2 worm cellular contexts compared by ENCODE assay signal in the genomic region with DNA sequence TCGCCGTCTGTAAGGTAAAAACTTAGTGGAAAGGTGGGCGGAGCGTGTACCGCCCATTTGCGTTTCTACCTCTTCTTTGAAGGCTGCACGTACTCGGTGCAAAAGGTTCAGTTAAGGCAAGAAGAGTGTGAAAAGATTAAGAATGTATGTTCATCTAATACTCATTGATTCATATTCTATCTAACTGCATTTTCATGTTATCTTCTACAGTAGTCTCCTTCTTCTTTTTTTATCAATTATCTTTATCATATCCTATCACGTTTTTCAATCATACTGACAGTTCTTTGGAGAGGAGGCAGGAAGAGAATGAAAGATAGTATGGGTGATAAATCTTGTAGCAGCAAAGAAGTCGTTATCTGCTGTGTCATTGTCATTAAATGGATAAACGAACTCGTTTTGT.
TF ChIP-seq lines count a peak whose summit lies in the region.

No protein-coding gene starts in this region.

TF ChIP-seq in whole organism, L1 larva, 84 proteins besides CTCF, POLR2A, EP300 and RAD21 (continued from another document):
- TF ChIP-seq aha-1 (tag; optimal IDR thresholded peaks at IDR 0.05; lab: Kevin White, UChicago) (peak; percentile 43), unc-130 (tag; optimal IDR thresholded peaks at IDR 0.05; lab: Kevin White, UChicago) (peak; percentile 64)

TF ChIP-seq in whole organism, L4 larva, 104 proteins besides CTCF, POLR2A, EP300 and RAD21 (continued from another document):
- peak; percentile 88 for TF ChIP-seq hlh-11 (tag; optimal IDR thresholded peaks at IDR 0.05; lab: Kevin White, UChicago)
- no peak for TF ChIP-seq skn-1 (tag; optimal IDR thresholded peaks at IDR 0.05; lab: Kevin White, UChicago)
- TF ChIP-seq arid-1 (GFP tag; conservative IDR thresholded peaks at IDR 0.05; lab: Robert Waterston, UW), result no peak
- no peak for TF ChIP-seq ctbp-1 (GFP tag; IDR thresholded peaks at IDR 0.05; lab: Robert Waterston, UW)
- no peak for TF ChIP-seq ceh-44 (GFP tag; IDR thresholded peaks at IDR 0.05; lab: Robert Waterston, UW)
- TF ChIP-seq dmd-9 (GFP tag; IDR thresholded peaks at IDR 0.05; lab: Robert Waterston, UW), result no peak
- no peak for TF ChIP-seq dmd-8 (GFP tag; IDR thresholded peaks at IDR 0.05; lab: Robert Waterston, UW)
- no peak for TF ChIP-seq zip-2 (tag; optimal IDR thresholded peaks at IDR 0.05; lab: Kevin White, UChicago)
- TF ChIP-seq madf-9 (GFP tag; conservative IDR thresholded peaks at IDR 0.05; lab: Robert Waterston, UW), result no peak
- no peak for TF ChIP-seq F44E2.7 (GFP tag; IDR thresholded peaks at IDR 0.05; lab: Robert Waterston, UW)
- peak; percentile 91 for TF ChIP-seq dve-1 (tag; optimal IDR thresholded peaks at IDR 0.05; lab: Kevin White, UChicago; ENCODE audit: insufficient read depth)
- TF ChIP-seq nhr-48 (tag; optimal IDR thresholded peaks at IDR 0.05; lab: Kevin White, UChicago), result peak; percentile 99
- TF ChIP-seq aha-1 (tag; lab: Kevin White, UChicago), result peak; percentile 100
- peak; percentile 29 for TF ChIP-seq nhr-10 (tag; optimal IDR thresholded peaks at IDR 0.05; lab: Kevin White, UChicago)
- TF ChIP-seq nhr-76 (tag; optimal IDR thresholded peaks at IDR 0.05; lab: Kevin White, UChicago), result no peak
- TF ChIP-seq nhr-11 (tag; optimal IDR thresholded peaks at IDR 0.05; lab: Kevin White, UChicago), result no peak
- no peak for TF ChIP-seq daf-12 (tag; optimal IDR thresholded peaks at IDR 0.05; lab: Kevin White, UChicago)
- TF ChIP-seq D1046.2 (GFP tag; IDR thresholded peaks at IDR 0.05; lab: Robert Waterston, UW), result no peak
- no peak for TF ChIP-seq F26F4.8 (GFP tag; conservative IDR thresholded peaks at IDR 0.05; lab: Robert Waterston, UW)
- no peak for TF ChIP-seq ztf-11 (tag; optimal IDR thresholded peaks at IDR 0.05; lab: Kevin White, UChicago)
- no peak for TF ChIP-seq lin-13 (GFP tag; optimal IDR thresholded peaks at IDR 0.05; lab: Kevin White, UChicago)
- peak; percentile 76 for TF ChIP-seq gei-8 (GFP tag; optimal IDR thresholded peaks at IDR 0.05; lab: Kevin White, UChicago)
- TF ChIP-seq nhr-25 (tag; optimal IDR thresholded peaks at IDR 0.05; lab: Kevin White, UChicago; ENCODE audit: borderline replicate concordance, insufficient read depth), result peak; percentile 65
- TF ChIP-seq ceh-28 (tag; optimal IDR thresholded peaks at IDR 0.05; lab: Kevin White, UChicago), result no peak
- no peak for TF ChIP-seq aly-2 (tag; optimal IDR thresholded peaks at IDR 0.05; lab: Kevin White, UChicago)
- TF ChIP-seq pha-4 (GFP tag; IDR thresholded peaks at IDR 0.05; lab: Robert Waterston, UW), result no peak
- TF ChIP-seq pha-4 (tag; optimal IDR thresholded peaks at IDR 0.05; lab: Kevin White, UChicago), result no peak
- no peak for TF ChIP-seq egl-27 (tag; optimal IDR thresholded peaks at IDR 0.05; lab: Kevin White, UChicago)
- TF ChIP-seq fkh-10 (GFP tag; optimal IDR thresholded peaks at IDR 0.05; lab: Kevin White, UChicago), result no peak
- TF ChIP-seq Y75B8A.6 (GFP tag; IDR thresholded peaks at IDR 0.05; lab: Robert Waterston, UW), result no peak
- TF ChIP-seq hmg-1.1 (GFP tag; IDR thresholded peaks at IDR 0.05; lab: Robert Waterston, UW), result no peak
- TF ChIP-seq mdt-29 (GFP tag; IDR thresholded peaks at IDR 0.05; lab: Robert Waterston, UW), result no peak
- no peak for TF ChIP-seq ZK546.5 (tag; optimal IDR thresholded peaks at IDR 0.05; lab: Kevin White, UChicago)
- TF ChIP-seq lim-7 (GFP tag; IDR thresholded peaks at IDR 0.05; lab: Robert Waterston, UW), result no peak
- no peak for TF ChIP-seq egl-43 (GFP tag; IDR thresholded peaks at IDR 0.05; lab: Robert Waterston, UW)
- TF ChIP-seq ces-1 (GFP tag; optimal IDR thresholded peaks at IDR 0.05; lab: Kevin White, UChicago), result no peak
- no peak for TF ChIP-seq jun-1 (tag; optimal IDR thresholded peaks at IDR 0.05; lab: Kevin White, UChicago)
- peak; percentile 86 for TF ChIP-seq nhr-28 (tag; optimal IDR thresholded peaks at IDR 0.05; lab: Kevin White, UChicago)
- no peak for TF ChIP-seq T26A8.4 (GFP tag; IDR thresholded peaks at IDR 0.05; lab: Robert Waterston, UW)
- no peak for TF ChIP-seq ama-1 (optimal IDR thresholded peaks at IDR 0.05; lab: Kevin White, UChicago)
- TF ChIP-seq unc-39 (tag; optimal IDR thresholded peaks at IDR 0.05; lab: Kevin White, UChicago), result no peak
- no peak for TF ChIP-seq mxl-2 (GFP tag; conservative IDR thresholded peaks at IDR 0.05; lab: Robert Waterston, UW)
- TF ChIP-seq daf-16 (GFP tag; optimal IDR thresholded peaks at IDR 0.05; lab: Kevin White, UChicago), result no peak
- peak; percentile 7 for TF ChIP-seq daf-16 (tag; optimal IDR thresholded peaks at IDR 0.05; lab: Kevin White, UChicago)
- TF ChIP-seq daf-19 (GFP tag; conservative IDR thresholded peaks at IDR 0.05; lab: Robert Waterston, UW), result no peak
